Worm (Caenorhabditis elegans): Measurements from ENCODE around the gene zhit-1.

- TF ChIP-seq ref-1 (GFP tag; conservative IDR thresholded peaks at IDR 0.05) (no peak), ztf-23 (GFP tag; IDR thresholded peaks at IDR 0.05) (no peak), klf-2 (GFP tag; conservative IDR thresholded peaks at IDR 0.05) (no peak), med-1 (GFP tag; optimal IDR thresholded peaks at IDR 0.05; ENCODE audit: insufficient read depth) (no peak), tab-1 (GFP tag; IDR thresholded peaks at IDR 0.05) (no peak), cog-1 (tag; optimal IDR thresholded peaks at IDR 0.05) (no peak), T22C8.4 (GFP tag; IDR thresholded peaks at IDR 0.05) (no peak), flt-1 (GFP tag; IDR thresholded peaks at IDR 0.05) (no peak), ztf-29 (GFP tag; IDR thresholded peaks at IDR 0.05) (no peak)
Observed at ce11 chrV:5594315-5594714, 2.0 kb downstream of the zhit-1 start, which contains the start of gene crn-2.
